Worm (Caenorhabditis elegans): ENCODE data around the gene K10H10.6.

- TF ChIP-seq dao-5 (tag; optimal IDR thresholded peaks at IDR 0.05) (no peak), him-1 (tag; optimal IDR thresholded peaks at IDR 0.05) (no peak), W03F9.2 (tag; optimal IDR thresholded peaks at IDR 0.05) (peak; percentile 59)
These were observed 14.4 kb upstream of the K10H10.6 start, which contains the start of gene usp-14 for ce11 chrII:14488661-14489060.
